Fruit fly (Drosophila melanogaster) whole organism, pupa: Measurements from ENCODE around the gene CG31103.

Experiments used
- CG12605 ChIP-seq: fragments of 200-800 bp; sonication (Bioruptor generic); IDR thresholded peaks from 2 replicates; pipeline ENCODE4 v1.3.6; 2022; ENCODE audit warnings: missing biosample characterization, missing genetic modification characterization
- CG14655 ChIP-seq: fragments of 200-800 bp; sonication (Bioruptor generic); optimal IDR thresholded peaks from 3 replicates; lab custom pipeline; 2017; ENCODE audit warnings: mild to moderate bottlenecking, missing biosample characterization, missing genetic modification reagents, missing genetic modification characterization
- CG15710 ChIP-seq: fragments of 200-800 bp; sonication (Bioruptor generic); optimal IDR thresholded peaks from 2 replicates; lab custom pipeline; 2018; ENCODE audit warnings: missing biosample characterization, mild to moderate bottlenecking, missing genetic modification characterization, moderate library complexity
- CG32121 ChIP-seq: fragments of 200-800 bp; sonication (Bioruptor generic); IDR thresholded peaks from 2 replicates; pipeline ENCODE4 v1.3.6; 2022; ENCODE audit warnings: missing biosample characterization, missing genetic modification characterization
- CG34367 ChIP-seq: fragments of 200-800 bp; sonication (Bioruptor generic); optimal IDR thresholded peaks from 2 replicates; lab custom pipeline; 2018; ENCODE audit warnings: missing biosample characterization, mild to moderate bottlenecking, missing genetic modification characterization
- CG4496 ChIP-seq: fragments of 200-800 bp; sonication (Bioruptor generic); IDR thresholded peaks from 3 replicates; pipeline ENCODE4 v1.3.6; 2022; ENCODE audit warnings: missing biosample characterization, missing genetic modification characterization
- CG8159 ChIP-seq: fragments of 200-800 bp; sonication (Bioruptor generic); optimal IDR thresholded peaks from 3 replicates; lab custom pipeline; 2018; ENCODE audit warnings: missing biosample characterization, mild to moderate bottlenecking, missing genetic modification characterization, moderate library complexity
- CG8301 ChIP-seq: fragments of 200-800 bp; sonication (Bioruptor generic); optimal IDR thresholded peaks from 2 replicates; lab custom pipeline; 2018; ENCODE audit warnings: missing biosample characterization, mild to moderate bottlenecking, missing genetic modification characterization
- D1 ChIP-seq: fragments of 200-800 bp; sonication (Bioruptor generic); optimal IDR thresholded peaks from 2 replicates; lab custom pipeline; 2018; ENCODE audit warnings: missing biosample characterization, mild to moderate bottlenecking, missing genetic modification characterization, moderate library complexity
- Ets98B ChIP-seq: fragments of 200-800 bp; sonication (Bioruptor generic); IDR thresholded peaks from 2 replicates; pipeline ENCODE4 v1.3.6; 2022; ENCODE audit warnings: missing biosample characterization, missing genetic modification characterization
- Pif1A ChIP-seq: fragments of 200-800 bp; sonication (Bioruptor generic); optimal IDR thresholded peaks from 3 replicates; lab custom pipeline; 2016; ENCODE audit warnings: missing biosample characterization, missing genetic modification characterization
- Snoo ChIP-seq: fragments of 200-800 bp; sonication (Bioruptor generic); optimal IDR thresholded peaks from 3 replicates; lab custom pipeline; 2017; ENCODE audit warnings: missing biosample characterization, mild to moderate bottlenecking, missing genetic modification characterization, inconsistent platforms

- TF ChIP-seq CG32121 (no peak), CG8301 (tag; lab: Kevin White, UChicago) (no peak), CG12605 (GFP tag; lab: Robert Waterston, UW) (no peak), D1 (tag; lab: Kevin White, UChicago) (no peak), CG14655 (GFP tag; lab: Kevin White, UChicago) (no peak), Snoo (no peak), CG4496 (GFP tag; lab: Robert Waterston, UW) (no peak), Pif1A (no peak), CG15710 (tag; lab: Kevin White, UChicago) (no peak), Ets98B (GFP tag; lab: Robert Waterston, UW) (no peak), CG34367 (tag; lab: Kevin White, UChicago) (no peak), CG8159 (tag; lab: Kevin White, UChicago) (no peak)
These were observed 10.4 kb upstream of the CG31103 start for dm6 chr3R:25208767-25209075.
